Fruit fly (Drosophila melanogaster) whole organism, embryonic: ENCODE measurements around the gene mRpS18B.

ENCODE experiments used
- Bgb ChIP-seq: fragments of 200-800 bp; sonication (Bioruptor generic); IDR thresholded peaks from 2 replicates; pipeline ENCODE4 v1.3.6; 2022; ENCODE audit warnings: missing biosample characterization, missing genetic modification characterization; ENCODE audit not compliant: partially characterized antibody
- CG10431 ChIP-seq: fragments of 200-800 bp; sonication (Bioruptor generic); optimal IDR thresholded peaks from 3 replicates; lab custom pipeline; 2018; ENCODE audit warnings: missing biosample characterization, mild to moderate bottlenecking, missing genetic modification characterization
- CG10462 ChIP-seq: fragments of 200-800 bp; sonication (Bioruptor generic); optimal IDR thresholded peaks from 2 replicates; lab custom pipeline; 2016; ENCODE audit warnings: missing biosample characterization, missing genetic modification characterization
- CG10543 ChIP-seq: fragments of 200-800 bp; sonication (Bioruptor generic); optimal IDR thresholded peaks from 3 replicates; lab custom pipeline; 2017; ENCODE audit warnings: missing biosample characterization, mild to moderate bottlenecking, missing genetic modification characterization, moderate library complexity
- CG10565 ChIP-seq: fragments of 200-800 bp; sonication (Bioruptor generic); optimal IDR thresholded peaks from 3 replicates; lab custom pipeline; 2016; ENCODE audit warnings: missing biosample characterization, mild to moderate bottlenecking, missing genetic modification characterization
- CG12236 ChIP-seq: fragments of 200-800 bp; sonication (Bioruptor generic); optimal IDR thresholded peaks from 2 replicates; lab custom pipeline; 2016; ENCODE audit warnings: missing biosample characterization, missing genetic modification characterization
- CG1647 ChIP-seq: fragments of 200-800 bp; sonication (Bioruptor generic); optimal IDR thresholded peaks from 3 replicates; lab custom pipeline; 2016; ENCODE audit warnings: missing biosample characterization, missing genetic modification characterization
- CG17829 ChIP-seq: fragments of 200-800 bp; optimal IDR thresholded peaks from 2 replicates; lab custom pipeline; 2019; ENCODE audit warnings: missing biosample characterization, mild to moderate bottlenecking, missing genetic modification characterization, moderate library complexity
- CG18599 ChIP-seq: fragments of 200-800 bp; sonication (Bioruptor generic); optimal IDR thresholded peaks from 3 replicates; lab custom pipeline; 2017; ENCODE audit warnings: missing biosample characterization, missing genetic modification characterization, mild to moderate bottlenecking, moderate library complexity, missing genetic modification reagents
- CG32532 ChIP-seq: fragments of 200-800 bp; sonication (Bioruptor generic); IDR thresholded peaks from 2 replicates; pipeline ENCODE4 v1.3.6; 2022; ENCODE audit warnings: missing biosample characterization, missing genetic modification characterization
- CG3281 ChIP-seq: fragments of 200-800 bp; sonication (Bioruptor generic); optimal IDR thresholded peaks from 3 replicates; lab custom pipeline; 2017; ENCODE audit warnings: missing biosample characterization, mild to moderate bottlenecking, missing genetic modification characterization
- CG33213 ChIP-seq: fragments of 200-800 bp; sonication (Bioruptor generic); optimal IDR thresholded peaks from 3 replicates; lab custom pipeline; 2016; ENCODE audit warnings: missing biosample characterization, missing genetic modification characterization
- CG3407 ChIP-seq: fragments of 200-800 bp; sonication (Bioruptor generic); optimal IDR thresholded peaks from 2 replicates; lab custom pipeline; 2018; ENCODE audit warnings: missing biosample characterization, mild to moderate bottlenecking, missing genetic modification characterization
- CG34422 ChIP-seq: fragments of 200-800 bp; sonication (Bioruptor generic); IDR thresholded peaks from 3 replicates; pipeline ENCODE4 v1.3.6; 2022; ENCODE audit warnings: missing biosample characterization, missing genetic modification characterization
- CG4328 ChIP-seq: fragments of 200-800 bp; sonication (Bioruptor generic); optimal IDR thresholded peaks from 3 replicates; lab custom pipeline; 2017; ENCODE audit warnings: missing biosample characterization, missing genetic modification reagents, missing genetic modification characterization
- CG4360 ChIP-seq: fragments of 200-800 bp; sonication (Bioruptor generic); IDR thresholded peaks from 2 replicates; pipeline ENCODE4 v1.3.6; 2022; ENCODE audit warnings: missing biosample characterization, missing genetic modification characterization
- CG4424 ChIP-seq: fragments of 200-800 bp; sonication (Bioruptor generic); optimal IDR thresholded peaks from 3 replicates; lab custom pipeline; 2016; ENCODE audit warnings: missing biosample characterization, missing genetic modification characterization
- CG4820 ChIP-seq: fragments of 200-800 bp; sonication (Bioruptor generic); optimal IDR thresholded peaks from 3 replicates; lab custom pipeline; 2016; ENCODE audit warnings: missing biosample characterization, missing genetic modification characterization
- CG6813 ChIP-seq: fragments of 200-800 bp; sonication (Bioruptor generic); optimal IDR thresholded peaks from 2 replicates; lab custom pipeline; 2017; ENCODE audit warnings: missing biosample characterization, missing genetic modification characterization, mild to moderate bottlenecking, moderate library complexity, missing genetic modification reagents
- CG7357 ChIP-seq: fragments of 200-800 bp; sonication (Bioruptor generic); IDR thresholded peaks from 3 replicates; pipeline ENCODE4 v1.3.6; 2022; ENCODE audit warnings: missing biosample characterization, missing genetic modification characterization
- ERR ChIP-seq: fragments of 200-800 bp; sonication (Bioruptor generic); optimal IDR thresholded peaks from 2 replicates; lab custom pipeline; 2016; ENCODE audit warnings: missing biosample characterization, missing genetic modification characterization
- Ets65A ChIP-seq: fragments of 200-800 bp; sonication (Bioruptor generic); peaks from one replicate; lab custom pipeline; 2016; ENCODE audit warnings: missing biosample characterization, missing genetic modification characterization
- HmgD ChIP-seq: fragments of 200-800 bp; sonication (Bioruptor generic); optimal IDR thresholded peaks from 3 replicates; lab custom pipeline; 2016; ENCODE audit warnings: missing biosample characterization, missing genetic modification characterization
- Hmr ChIP-seq: fragments of 200-800 bp; sonication (Bioruptor generic); optimal IDR thresholded peaks from 3 replicates; lab custom pipeline; 2017; ENCODE audit warnings: mild to moderate bottlenecking, missing biosample characterization, missing genetic modification reagents, missing genetic modification characterization
- MBD-R2 ChIP-seq: fragments of 200-800 bp; sonication (Bioruptor generic); IDR thresholded peaks from 2 replicates; pipeline ENCODE4 v1.3.6; 2022; ENCODE audit warnings: missing biosample characterization, missing genetic modification characterization
- TFAM ChIP-seq: fragments of 200-800 bp; sonication (Bioruptor generic); optimal IDR thresholded peaks from 2 replicates; lab custom pipeline; 2017; ENCODE audit warnings: missing biosample characterization, missing genetic modification characterization, inconsistent platforms
- ac ChIP-seq: fragments of 200-800 bp; sonication (Bioruptor generic); optimal IDR thresholded peaks from 3 replicates; lab custom pipeline; 2017; ENCODE audit warnings: missing biosample characterization, mild to moderate bottlenecking, missing genetic modification characterization
- bowl ChIP-seq: fragments of 200-800 bp; sonication (Bioruptor generic); IDR thresholded peaks from 2 replicates; pipeline ENCODE4 v1.3.6; 2022; ENCODE audit warnings: missing biosample characterization, missing genetic modification characterization
- cad ChIP-seq: fragments of >200 bp; optimal IDR thresholded peaks from 2 replicates; lab custom pipeline; 2017; ENCODE audit warnings: missing biosample characterization, missing genetic modification characterization
- caup ChIP-seq: fragments of 200-800 bp; sonication (Bioruptor generic); optimal IDR thresholded peaks from 3 replicates; lab custom pipeline; 2017; ENCODE audit warnings: missing biosample characterization, mild to moderate bottlenecking, missing genetic modification characterization, moderate library complexity; ENCODE audit not compliant: severe bottlenecking
- cg ChIP-seq: fragments of 200-800 bp; sonication (Bioruptor generic); optimal IDR thresholded peaks from 3 replicates; lab custom pipeline; 2019; ENCODE audit warnings: missing biosample characterization, mild to moderate bottlenecking, missing genetic modification characterization, moderate library complexity
- corto ChIP-seq: fragments of 200-800 bp; sonication (Bioruptor generic); optimal IDR thresholded peaks from 2 replicates; lab custom pipeline; 2016; ENCODE audit warnings: missing biosample characterization, mild to moderate bottlenecking, missing genetic modification characterization, moderate library complexity
- da ChIP-seq: fragments of 200-800 bp; sonication (Bioruptor generic); optimal IDR thresholded peaks from 2 replicates; lab custom pipeline; 2016; ENCODE audit warnings: missing biosample characterization, missing genetic modification characterization
- dmrt11E ChIP-seq: fragments of 200-800 bp; sonication (Bioruptor generic); optimal IDR thresholded peaks from 3 replicates; lab custom pipeline; 2018; ENCODE audit warnings: missing biosample characterization, mild to moderate bottlenecking, missing genetic modification characterization, moderate library complexity
- fd96Cb ChIP-seq: fragments of 200-800 bp; sonication (Bioruptor generic); optimal IDR thresholded peaks from 2 replicates; lab custom pipeline; 2018; ENCODE audit warnings: missing biosample characterization, mild to moderate bottlenecking, missing genetic modification characterization, moderate library complexity
- her ChIP-seq: fragments of 200-800 bp; sonication (Bioruptor generic); optimal IDR thresholded peaks from 2 replicates; lab custom pipeline; 2016; ENCODE audit warnings: missing biosample characterization, missing genetic modification characterization
- insv ChIP-seq, 2 experiments: fragments of 200-800 bp; sonication (Bioruptor generic); optimal IDR thresholded peaks; 3 replicates each; lab custom pipeline; 2016 to 2018; ENCODE audit warnings: missing biosample characterization in 2 of 2, missing genetic modification characterization in 2 of 2
- lab ChIP-seq: fragments of 200-800 bp; sonication (Bioruptor generic); optimal IDR thresholded peaks from 3 replicates; lab custom pipeline; 2017; ENCODE audit warnings: missing biosample characterization, missing genetic modification characterization, mild to moderate bottlenecking, moderate library complexity, missing genetic modification reagents
- nau ChIP-seq: fragments of 200-800 bp; sonication (Bioruptor generic); optimal IDR thresholded peaks from 3 replicates; lab custom pipeline; 2017; ENCODE audit warnings: missing biosample characterization, mild to moderate bottlenecking, missing genetic modification characterization, missing genetic modification reagents
- pnt ChIP-seq: fragments of 200-800 bp; sonication (Bioruptor generic); optimal IDR thresholded peaks from 3 replicates; lab custom pipeline; 2016; ENCODE audit warnings: missing biosample characterization, missing genetic modification characterization
- row ChIP-seq: fragments of 200-800 bp; sonication (Bioruptor generic); IDR thresholded peaks from 3 replicates; pipeline ENCODE4 v1.3.6; 2022; ENCODE audit warnings: missing biosample characterization, missing genetic modification characterization
- shn ChIP-seq: fragments of 200-800 bp; sonication (Bioruptor generic); optimal IDR thresholded peaks from 3 replicates; lab custom pipeline; 2016; ENCODE audit warnings: missing biosample characterization, missing genetic modification characterization
- slp2 ChIP-seq: fragments of 200-800 bp; sonication (Bioruptor generic); optimal IDR thresholded peaks from 2 replicates; lab custom pipeline; 2016; ENCODE audit warnings: missing biosample characterization, missing genetic modification characterization
- trh ChIP-seq: fragments of 200-800 bp; sonication (Bioruptor generic); optimal IDR thresholded peaks from 2 replicates; lab custom pipeline; 2016; ENCODE audit warnings: missing biosample characterization, missing genetic modification characterization
- zen ChIP-seq: fragments of 200-800 bp; sonication (Bioruptor generic); optimal IDR thresholded peaks from 3 replicates; lab custom pipeline; 2018; ENCODE audit warnings: missing biosample characterization, mild to moderate bottlenecking, missing genetic modification characterization, moderate library complexity

The mRpS18B gene

DNA sequence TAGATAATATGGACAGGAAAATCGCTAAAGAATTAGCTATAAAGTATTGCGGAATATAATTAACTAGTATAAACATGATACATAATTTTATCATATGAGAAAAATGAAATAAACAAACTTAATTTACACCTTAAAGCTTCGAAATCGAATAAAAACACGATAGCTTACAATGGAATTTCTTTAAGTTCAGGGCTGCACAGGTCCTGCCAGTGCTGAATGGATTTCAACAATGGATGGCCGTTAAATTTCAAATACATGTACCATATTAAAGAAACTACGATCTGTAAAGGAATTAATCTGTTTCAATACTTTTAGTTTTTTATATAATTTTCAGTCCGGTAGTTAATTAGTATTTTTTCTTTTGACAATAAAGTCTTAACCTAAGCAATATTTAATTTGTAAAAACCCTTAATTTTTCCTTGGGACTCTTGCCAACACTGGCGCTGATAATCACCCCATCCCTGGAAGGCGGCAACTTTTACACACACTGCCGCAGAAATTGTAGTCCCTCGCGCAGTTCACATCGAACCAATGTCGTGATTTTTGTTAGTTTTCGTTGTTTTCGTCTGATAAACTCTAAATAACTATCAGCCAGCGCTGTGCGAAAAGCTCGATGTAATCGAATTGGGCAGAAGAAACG is 35.9 kb downstream of the mRpS18B start, which contains the start of the genes barr and lok (continued):
- TF ChIP-seq CG34422 (GFP tag; lab: Robert Waterston, UW) (no peak; the same call in 2 of the 3 replicates), TFAM (GFP tag; lab: Kevin White, UChicago) (no peak), fd96Cb (tag; lab: Kevin White, UChicago) (peak; percentile 19)

dm6 chr2L:20057391-20057790 is 39.7 kb downstream of the mRpS18B start:
- TF ChIP-seq cg (peak; percentile 13), CG4424 (peak; percentile 7), row (GFP tag; lab: Robert Waterston, UW) (peak; percentile 5; the same call in 1 of the 3 replicates), CG6813 (GFP tag; lab: Kevin White, UChicago) (no peak), Ets65A (GFP tag; lab: Kevin White, UChicago) (peak; percentile 42), caup (GFP tag; lab: Kevin White, UChicago) (no peak), pnt (GFP tag; lab: Kevin White, UChicago) (no peak)

DNA sequence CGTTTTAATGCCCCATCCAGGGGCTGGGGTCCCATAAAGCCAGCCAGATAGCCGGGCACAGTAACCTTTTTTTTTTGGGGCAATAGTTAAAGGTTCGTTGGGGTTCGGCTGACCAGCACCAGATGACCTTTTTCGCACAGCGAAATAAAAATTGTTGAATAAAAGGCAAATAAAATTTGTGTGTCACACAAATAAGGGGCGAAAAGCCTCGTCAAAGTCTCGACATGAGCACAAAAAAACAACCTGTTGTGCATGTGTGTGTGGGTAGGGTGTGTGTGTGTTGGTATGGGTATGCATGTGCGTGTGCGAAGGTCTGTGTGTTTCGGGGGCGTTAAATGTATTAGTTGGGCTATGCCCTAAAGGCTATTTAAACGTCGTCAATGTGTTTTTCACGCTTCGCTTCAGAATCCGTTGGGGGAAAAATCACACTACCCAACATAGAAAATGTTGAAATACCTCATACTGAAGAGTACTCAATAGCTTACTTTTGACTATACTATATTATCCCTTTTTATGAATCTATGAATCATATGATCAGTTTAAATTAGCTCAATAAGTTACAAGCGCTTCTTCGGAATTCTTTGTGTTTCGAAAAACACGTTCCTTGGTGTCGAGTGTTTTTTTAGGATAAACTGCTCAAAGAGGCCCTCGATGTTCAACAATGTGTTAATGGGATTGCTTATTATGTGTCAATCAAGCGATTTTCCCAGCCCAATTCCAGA is 45.7 kb downstream of the mRpS18B start:
- TF ChIP-seq CG4820 (GFP tag; lab: Kevin White, UChicago) (no peak), bowl (GFP tag; lab: Robert Waterston, UW) (no peak), Hmr (GFP tag; lab: Kevin White, UChicago) (no peak), CG3281 (peak; percentile 3), her (no peak), nau (no peak), slp2 (GFP tag; lab: Kevin White, UChicago) (no peak), CG10431 (GFP tag; lab: Kevin White, UChicago) (no peak), zen (tag; lab: Kevin White, UChicago) (no peak), ac (no peak), da (no peak), dmrt11E (tag; lab: Kevin White, UChicago) (no peak), CG12236 (no peak), ERR (no peak), CG4360 (GFP tag; lab: Robert Waterston, UW) (no peak), CG18599 (GFP tag; lab: Kevin White, UChicago) (peak; percentile 66), CG4328 (GFP tag; lab: Kevin White, UChicago) (no peak), MBD-R2 (GFP tag; lab: Robert Waterston, UW) (no peak), CG10543 (no peak), lab (GFP tag; lab: Kevin White, UChicago) (peak; percentile 59), Bgb (no peak), HmgD (GFP tag; lab: Kevin White, UChicago) (no peak), insv (GFP tag; optimal IDR thresholded peaks at IDR 0.05; lab: Kevin White, UChicago) (no peak), shn (no peak), row (GFP tag; lab: Robert Waterston, UW) (no peak), trh (GFP tag; lab: Kevin White, UChicago) (no peak), CG10565 (GFP tag; lab: Kevin White, UChicago) (no peak), CG32532 (no peak), cad (no peak), CG10462 (GFP tag; lab: Kevin White, UChicago) (no peak), corto (GFP tag; lab: Kevin White, UChicago) (no peak), CG17829 (tag; lab: Kevin White, UChicago) (no peak), CG7357 (0 out of 3 replicates have a peak, but pooled peaks have one; percentile 8), CG3407 (GFP tag; lab: Kevin White, UChicago) (no peak), CG33213 (GFP tag; lab: Kevin White, UChicago) (no peak), CG1647 (GFP tag; lab: Kevin White, UChicago) (no peak)
